Fruit fly (Drosophila melanogaster) whole organism, embryonic: ENCODE data around the gene Scox.

Experiments
- Bdp1 ChIP-seq: fragments of 200-800 bp; sonication (Bioruptor generic); optimal IDR thresholded peaks from 3 replicates; lab custom pipeline; 2016; ENCODE audit warnings: missing biosample characterization, missing genetic modification characterization
- CG10267 ChIP-seq: fragments of 200-800 bp; sonication (Bioruptor generic); optimal IDR thresholded peaks from 2 replicates; lab custom pipeline; 2018; ENCODE audit warnings: missing biosample characterization, mild to moderate bottlenecking, missing genetic modification characterization, moderate library complexity
- CG10979 ChIP-seq: fragments of 200-800 bp; sonication (Bioruptor generic); optimal IDR thresholded peaks from 2 replicates; lab custom pipeline; 2018; ENCODE audit warnings: missing biosample characterization, mild to moderate bottlenecking, missing genetic modification characterization, moderate library complexity
- CG12219 ChIP-seq: fragments of 200-800 bp; sonication (Bioruptor generic); optimal IDR thresholded peaks from 3 replicates; lab custom pipeline; 2018; ENCODE audit warnings: missing biosample characterization, mild to moderate bottlenecking, missing genetic modification characterization
- CG13424 ChIP-seq: fragments of 200-800 bp; sonication (Bioruptor generic); optimal IDR thresholded peaks from 2 replicates; lab custom pipeline; 2019; ENCODE audit warnings: missing biosample characterization, mild to moderate bottlenecking, missing genetic modification characterization, moderate library complexity
- CG14050 ChIP-seq: fragments of 200-800 bp; sonication (Bioruptor generic); IDR thresholded peaks from 3 replicates; pipeline ENCODE4 v1.3.6; 2022; ENCODE audit warnings: missing biosample characterization, missing genetic modification characterization
- CG14441 ChIP-seq: fragments of 200-800 bp; sonication (Bioruptor generic); IDR thresholded peaks from 2 replicates; pipeline ENCODE4 v1.3.6; 2022; ENCODE audit warnings: missing biosample characterization, missing genetic modification characterization
- CG14667 ChIP-seq: fragments of 200-800 bp; sonication (Bioruptor generic); IDR thresholded peaks from 2 replicates; pipeline ENCODE4 v1.3.6; 2022; ENCODE audit warnings: missing biosample characterization, missing genetic modification characterization
- CG14710 ChIP-seq: fragments of 200-800 bp; sonication (Bioruptor generic); optimal IDR thresholded peaks from 3 replicates; lab custom pipeline; 2019; ENCODE audit warnings: missing biosample characterization, mild to moderate bottlenecking, missing genetic modification characterization, moderate library complexity
- CG14860 ChIP-seq: fragments of 200-800 bp; sonication (Bioruptor generic); IDR thresholded peaks from 3 replicates; pipeline ENCODE4 v1.3.6; 2022; ENCODE audit warnings: missing biosample characterization, missing genetic modification characterization; ENCODE audit not compliant: partially characterized antibody
- CG15073 ChIP-seq: fragments of 200-800 bp; sonication (Bioruptor generic); optimal IDR thresholded peaks from 2 replicates; lab custom pipeline; 2016; ENCODE audit warnings: missing biosample characterization, missing genetic modification characterization
- CG15514 ChIP-seq: fragments of 200-800 bp; sonication (Bioruptor generic); optimal IDR thresholded peaks from 3 replicates; lab custom pipeline; 2017; ENCODE audit warnings: missing biosample characterization, missing genetic modification characterization, mild to moderate bottlenecking, moderate library complexity, missing genetic modification reagents
- CG17186 ChIP-seq: fragments of 200-800 bp; sonication (Bioruptor generic); optimal IDR thresholded peaks from 3 replicates; lab custom pipeline; 2017; ENCODE audit warnings: missing biosample characterization, missing genetic modification reagents, missing genetic modification characterization
- CG18764 ChIP-seq: fragments of 200-800 bp; sonication (Bioruptor generic); optimal IDR thresholded peaks from 3 replicates; lab custom pipeline; 2016; ENCODE audit warnings: missing biosample characterization, missing genetic modification characterization
- CG30020 ChIP-seq: fragments of 200-800 bp; optimal IDR thresholded peaks from 2 replicates; lab custom pipeline; 2019; ENCODE audit warnings: missing biosample characterization, mild to moderate bottlenecking, missing genetic modification characterization, moderate library complexity
- CG43689 ChIP-seq: fragments of 200-800 bp; sonication (Bioruptor generic); IDR thresholded peaks from 2 replicates; pipeline ENCODE4 v1.3.6; 2022; ENCODE audit warnings: missing biosample characterization, missing genetic modification characterization
- CG4820 ChIP-seq: fragments of 200-800 bp; sonication (Bioruptor generic); optimal IDR thresholded peaks from 3 replicates; lab custom pipeline; 2016; ENCODE audit warnings: missing biosample characterization, missing genetic modification characterization
- CG6791 ChIP-seq: fragments of 200-800 bp; sonication (Bioruptor generic); IDR thresholded peaks from 3 replicates; pipeline ENCODE4 v1.3.6; 2022; ENCODE audit warnings: missing biosample characterization, missing genetic modification characterization; ENCODE audit not compliant: partially characterized antibody
- CG6854 ChIP-seq: fragments of 200-800 bp; sonication (Bioruptor generic); optimal IDR thresholded peaks from 3 replicates; lab custom pipeline; 2017; ENCODE audit warnings: missing biosample characterization, mild to moderate bottlenecking, missing genetic modification characterization
- CG7556 ChIP-seq: fragments of 200-800 bp; sonication (Bioruptor generic); optimal IDR thresholded peaks from 2 replicates; lab custom pipeline; 2017; ENCODE audit warnings: missing biosample characterization, mild to moderate bottlenecking, missing genetic modification characterization
- CG8281 ChIP-seq: fragments of 200-800 bp; sonication (Bioruptor generic); optimal IDR thresholded peaks from 2 replicates; lab custom pipeline; 2018; ENCODE audit warnings: missing biosample characterization, mild to moderate bottlenecking, missing genetic modification characterization, moderate library complexity
- CG8924 ChIP-seq: fragments of 200-800 bp; optimal IDR thresholded peaks from 3 replicates; lab custom pipeline; 2019; ENCODE audit warnings: missing biosample characterization, mild to moderate bottlenecking, missing genetic modification characterization, moderate library complexity
- CG8944 ChIP-seq: fragments of 200-800 bp; sonication (Bioruptor generic); optimal IDR thresholded peaks from 3 replicates; lab custom pipeline; 2016; ENCODE audit warnings: missing biosample characterization, missing genetic modification characterization
- Kr ChIP-seq: fragments of 200-800 bp; sonication (Bioruptor generic); optimal IDR thresholded peaks from 2 replicates; lab custom pipeline; 2017; ENCODE audit warnings: missing biosample characterization, mild to moderate bottlenecking, missing genetic modification characterization
- Mes4 ChIP-seq: fragments of 200-800 bp; sonication (Bioruptor generic); optimal IDR thresholded peaks from 2 replicates; lab custom pipeline; 2016; ENCODE audit warnings: missing biosample characterization, missing genetic modification characterization
- Myb ChIP-seq: fragments of 200-800 bp; sonication (Bioruptor generic); optimal IDR thresholded peaks from 2 replicates; lab custom pipeline; 2016; ENCODE audit warnings: missing biosample characterization, missing genetic modification characterization
- Optix ChIP-seq: fragments of 200-800 bp; sonication (Bioruptor generic); IDR thresholded peaks from 3 replicates; pipeline ENCODE4 v1.3.6; 2022; ENCODE audit warnings: missing biosample characterization, missing genetic modification characterization
- Ptx1 ChIP-seq: fragments of 200-800 bp; sonication (Bioruptor generic); IDR thresholded peaks from 2 replicates; pipeline ENCODE4 v1.3.6; 2022; ENCODE audit warnings: missing biosample characterization, missing genetic modification characterization
- Sin3A ChIP-seq: fragments of >200 bp; optimal IDR thresholded peaks from 2 replicates; lab custom pipeline; 2018
- Sry-δ ChIP-seq: fragments of 200-800 bp; sonication (Bioruptor generic); optimal IDR thresholded peaks from 2 replicates; lab custom pipeline; 2016; ENCODE audit warnings: missing biosample characterization, missing genetic modification characterization
- ac ChIP-seq: fragments of 200-800 bp; sonication (Bioruptor generic); optimal IDR thresholded peaks from 3 replicates; lab custom pipeline; 2017; ENCODE audit warnings: missing biosample characterization, mild to moderate bottlenecking, missing genetic modification characterization
- bbx ChIP-seq: fragments of 200-800 bp; sonication (Bioruptor generic); IDR thresholded peaks from 2 replicates; pipeline ENCODE4 v1.3.6; 2022; ENCODE audit warnings: missing biosample characterization, missing genetic modification characterization; ENCODE audit not compliant: partially characterized antibody
- esg ChIP-seq: fragments of 200-800 bp; sonication (Bioruptor generic); conservative IDR thresholded peaks from 2 replicates; pipeline ENCODE4 v1.3.6; 2022; ENCODE audit warnings: missing biosample characterization, missing genetic modification characterization
- fd96Cb ChIP-seq: fragments of 200-800 bp; sonication (Bioruptor generic); optimal IDR thresholded peaks from 2 replicates; lab custom pipeline; 2018; ENCODE audit warnings: missing biosample characterization, mild to moderate bottlenecking, missing genetic modification characterization, moderate library complexity
- fu2 ChIP-seq: fragments of 200-800 bp; sonication (Bioruptor generic); optimal IDR thresholded peaks from 2 replicates; lab custom pipeline; 2016; ENCODE audit warnings: missing biosample characterization, missing genetic modification characterization
- gcm2 ChIP-seq: fragments of 200-800 bp; sonication (Bioruptor generic); optimal IDR thresholded peaks from 2 replicates; lab custom pipeline; 2016; ENCODE audit warnings: missing biosample characterization, missing genetic modification characterization
- hkb ChIP-seq, 2 experiments: fragments of 200-800 bp in 1 of 2; fragments of >200 bp in 1 of 2; sonication (Bioruptor generic) in 1 of 2; IDR thresholded peaks in 1 of 2; optimal IDR thresholded peaks in 1 of 2; 2 replicates each; pipeline versions ENCODE4 v1.3.6 to Lab custom; 2017 to 2022; ENCODE audit warnings: missing biosample characterization in 1 of 2, missing genetic modification characterization in 1 of 2
- jumu ChIP-seq: fragments of 200-800 bp; sonication (Bioruptor generic); optimal IDR thresholded peaks from 3 replicates; lab custom pipeline; 2016; ENCODE audit warnings: missing biosample characterization, missing genetic modification characterization
- mirr ChIP-seq: fragments of 200-800 bp; sonication (Bioruptor generic); optimal IDR thresholded peaks from 3 replicates; lab custom pipeline; 2018; ENCODE audit warnings: missing biosample characterization, mild to moderate bottlenecking, missing genetic modification characterization
- onecut ChIP-seq: fragments of 200-800 bp; sonication (Bioruptor generic); IDR thresholded peaks from 2 replicates; pipeline ENCODE4 v1.3.6; 2022; ENCODE audit warnings: missing biosample characterization, missing genetic modification characterization
- org-1 ChIP-seq: fragments of 200-800 bp; sonication (Bioruptor generic); optimal IDR thresholded peaks from 2 replicates; lab custom pipeline; 2017; ENCODE audit warnings: missing biosample characterization, missing genetic modification characterization
- pros ChIP-seq: fragments of 200-800 bp; sonication (Bioruptor generic); optimal IDR thresholded peaks from 3 replicates; lab custom pipeline; 2019; ENCODE audit warnings: missing biosample characterization, mild to moderate bottlenecking, missing genetic modification characterization, moderate library complexity
- row ChIP-seq: fragments of 200-800 bp; sonication (Bioruptor generic); IDR thresholded peaks from 3 replicates; pipeline ENCODE4 v1.3.6; 2022; ENCODE audit warnings: missing biosample characterization, missing genetic modification characterization
- scrt ChIP-seq: fragments of 200-800 bp; sonication (Bioruptor generic); optimal IDR thresholded peaks from 2 replicates; lab custom pipeline; 2018; ENCODE audit warnings: missing biosample characterization, mild to moderate bottlenecking, missing genetic modification characterization, moderate library complexity
- slp2 ChIP-seq: fragments of 200-800 bp; sonication (Bioruptor generic); optimal IDR thresholded peaks from 2 replicates; lab custom pipeline; 2016; ENCODE audit warnings: missing biosample characterization, missing genetic modification characterization
- tin ChIP-seq: fragments of 200-800 bp; sonication (Bioruptor generic); optimal IDR thresholded peaks from 3 replicates; lab custom pipeline; 2016; ENCODE audit warnings: missing biosample characterization, missing genetic modification characterization
- trh ChIP-seq: fragments of 200-800 bp; sonication (Bioruptor generic); optimal IDR thresholded peaks from 2 replicates; lab custom pipeline; 2016; ENCODE audit warnings: missing biosample characterization, missing genetic modification characterization
- ttk ChIP-seq: fragments of 200-800 bp; sonication (Bioruptor generic); IDR thresholded peaks from 2 replicates; pipeline ENCODE4 v2.1.2; 2022; ENCODE audit warnings: missing biosample characterization, missing genetic modification characterization
- tx ChIP-seq: fragments of 200-800 bp; sonication (Bioruptor generic); optimal IDR thresholded peaks from 2 replicates; lab custom pipeline; 2016; ENCODE audit warnings: missing biosample characterization, missing genetic modification characterization
- wor ChIP-seq: fragments of 200-800 bp; sonication (Bioruptor generic); IDR thresholded peaks from 2 replicates; pipeline ENCODE4 v1.3.6; 2022; ENCODE audit warnings: missing biosample characterization, missing genetic modification characterization

Scox gene

dm6 chr2L:4976988-4977551, 8.3 kb upstream of the Scox start, which contains the start of the genes Gmd and CG3792 (continued):
- peak; percentile 81 for TF ChIP-seq bbx (GFP tag; lab: Robert Waterston, UW)
- peak; percentile 77 for TF ChIP-seq Myb
- TF ChIP-seq CG13424: peak; percentile 88
- TF ChIP-seq fu2 (GFP tag; lab: Kevin White, UChicago): peak; percentile 88
- TF ChIP-seq CG6791 (GFP tag; lab: Robert Waterston, UW): peak; percentile 76
- TF ChIP-seq CG10979 (tag; lab: Kevin White, UChicago): peak; percentile 92
- peak; percentile 93 for TF ChIP-seq CG14667 (GFP tag; lab: Robert Waterston, UW)
- peak; percentile 91 for TF ChIP-seq CG12219 (GFP tag; lab: Kevin White, UChicago)
- TF ChIP-seq fd96Cb (tag; lab: Kevin White, UChicago): peak; percentile 91
- TF ChIP-seq CG8944: peak; percentile 94
- peak; percentile 95 for TF ChIP-seq wor (GFP tag; lab: Robert Waterston, UW)
- TF ChIP-seq row (GFP tag; lab: Robert Waterston, UW): peak; percentile 99
- peak; percentile 96 for TF ChIP-seq CG7556 (GFP tag; lab: Kevin White, UChicago)
- peak; percentile 89 for TF ChIP-seq onecut (GFP tag; lab: Robert Waterston, UW)
- TF ChIP-seq slp2 (GFP tag; lab: Kevin White, UChicago): peak; percentile 94
- TF ChIP-seq CG14860 (GFP tag; lab: Robert Waterston, UW): peak; percentile 92
- no peak for TF ChIP-seq Kr (GFP tag; lab: Kevin White, UChicago)
- peak; percentile 81 for TF ChIP-seq Optix
- peak; percentile 87 for TF ChIP-seq Mes4
- TF ChIP-seq scrt (GFP tag; lab: Kevin White, UChicago): no peak
- TF ChIP-seq CG14050: peak; percentile 93
- peak; percentile 17 for TF ChIP-seq hkb (optimal IDR thresholded peaks at IDR 0.05; lab: Kevin White, UChicago)
- TF ChIP-seq hkb (GFP tag; IDR thresholded peaks at IDR 0.05; lab: Robert Waterston, UW): peak; percentile 96
- peak; percentile 97 for TF ChIP-seq CG14710 (tag; lab: Kevin White, UChicago)
- TF ChIP-seq CG10267: peak; percentile 98
- TF ChIP-seq ttk: peak; percentile 92
- TF ChIP-seq Sry-δ (GFP tag; lab: Kevin White, UChicago): peak; percentile 77
- TF ChIP-seq pros: peak; percentile 64
- TF ChIP-seq CG14441: peak; percentile 96
- TF ChIP-seq CG8924: peak; percentile 94
- TF ChIP-seq trh (GFP tag; lab: Kevin White, UChicago): peak; percentile 83
- TF ChIP-seq CG30020 (tag; lab: Kevin White, UChicago): peak; percentile 81
- TF ChIP-seq CG4820 (GFP tag; lab: Kevin White, UChicago): peak; percentile 95
- TF ChIP-seq CG15073 (GFP tag; lab: Kevin White, UChicago): peak; percentile 58
- TF ChIP-seq org-1: peak; percentile 91
- peak; percentile 63 for TF ChIP-seq CG17186 (GFP tag; lab: Kevin White, UChicago)
- peak; percentile 88 for TF ChIP-seq Bdp1 (GFP tag; lab: Kevin White, UChicago)
- peak; percentile 98 for TF ChIP-seq Ptx1 (GFP tag; lab: Robert Waterston, UW)
- TF ChIP-seq mirr (GFP tag; lab: Kevin White, UChicago): peak; percentile 83
- TF ChIP-seq CG18764: peak; percentile 96
- peak; percentile 94 for TF ChIP-seq tx (GFP tag; lab: Kevin White, UChicago)
- no peak for TF ChIP-seq CG8281 (tag; lab: Kevin White, UChicago)
- peak; percentile 93 for TF ChIP-seq tin (GFP tag; lab: Kevin White, UChicago)
- TF ChIP-seq ac: peak; percentile 73
- TF ChIP-seq gcm2 (GFP tag; lab: Kevin White, UChicago): peak; percentile 90
- TF ChIP-seq Sin3A: peak; percentile 82
- peak; percentile 95 for TF ChIP-seq esg
- peak; percentile 79 for TF ChIP-seq CG6854 (GFP tag; lab: Kevin White, UChicago)
- peak; percentile 87 for TF ChIP-seq CG43689
- peak; percentile 88 for TF ChIP-seq CG15514 (GFP tag; lab: Kevin White, UChicago)
- TF ChIP-seq jumu: peak; percentile 95
